Worm (Caenorhabditis elegans) whole organism, L1 larva: ENCODE measurements around the gene flp-12.

Experiments used
- C34B4.2 ChIP-seq: sonication (generic microtip); optimal IDR thresholded peaks from 2 replicates; lab custom pipeline; 2017; ENCODE audit warnings: mild to moderate bottlenecking, missing genetic modification characterization, missing compliant biosample characterization
- Y116A8C.19 ChIP-seq: sonication (generic microtip); optimal IDR thresholded peaks from 2 replicates; lab custom pipeline; 2016; ENCODE audit warnings: missing compliant biosample characterization, missing genetic modification characterization, borderline replicate concordance
- aha-1 ChIP-seq: fragments of 150-350 bp; optimal IDR thresholded peaks from 2 replicates; lab custom pipeline; 2014; ENCODE audit warnings: missing biosample characterization, missing genetic modification characterization
- alr-1 ChIP-seq: fragments of 200-800 bp; sonication (Bioruptor generic); optimal IDR thresholded peaks from 2 replicates; lab custom pipeline; 2018; ENCODE audit warnings: borderline replicate concordance, mild to moderate bottlenecking, missing genetic modification characterization, missing compliant biosample characterization
- aly-2 ChIP-seq: fragments of 150-350 bp; optimal IDR thresholded peaks from 2 replicates; lab custom pipeline; 2014; ENCODE audit warnings: missing biosample characterization, missing genetic modification characterization
- ama-1 ChIP-seq: fragments of 150-350 bp; optimal IDR thresholded peaks from 2 replicates; lab custom pipeline; 2014
- blmp-1 ChIP-seq: fragments of 150-350 bp; optimal IDR thresholded peaks from 2 replicates; lab custom pipeline; 2014; ENCODE audit warnings: missing biosample characterization, missing genetic modification characterization
- ceh-63 ChIP-seq: fragments of 200-800 bp; sonication (Bioruptor generic); optimal IDR thresholded peaks from 2 replicates; lab custom pipeline; 2018; ENCODE audit warnings: mild to moderate bottlenecking, missing genetic modification characterization, missing compliant biosample characterization
- ceh-8 ChIP-seq: fragments of 200-800 bp; sonication (Bioruptor generic); optimal IDR thresholded peaks from 2 replicates; lab custom pipeline; 2018; ENCODE audit warnings: mild to moderate bottlenecking, missing genetic modification characterization, moderate library complexity, missing compliant biosample characterization
- ceh-82 ChIP-seq, 3 experiments: fragments of 150-350 bp in 1 of 3; sonication (generic microtip) in 2 of 3; optimal IDR thresholded peaks; 2 replicates each; lab custom pipeline; 2014 to 2017; ENCODE audit warnings: missing biosample characterization in 3 of 3, missing genetic modification characterization in 3 of 3
- ceh-90 ChIP-seq: sonication (generic microtip); optimal IDR thresholded peaks from 2 replicates; lab custom pipeline; 2016; ENCODE audit warnings: missing genetic modification characterization, missing compliant biosample characterization
- ces-1 ChIP-seq: fragments of 150-350 bp; optimal IDR thresholded peaks from 2 replicates; lab custom pipeline; 2014; ENCODE audit warnings: missing biosample characterization, missing genetic modification reagents, missing genetic modification characterization
- dsc-1 ChIP-seq: sonication (generic microtip); optimal IDR thresholded peaks from 2 replicates; lab custom pipeline; 2016; ENCODE audit warnings: mild to moderate bottlenecking, missing genetic modification characterization, missing compliant biosample characterization
- efl-1 ChIP-seq, 4 experiments: fragments of 150-350 bp; optimal IDR thresholded peaks in 3 of 4; peaks in 1 of 4; 1 replicate in 1 of 4; 2 replicates in 3 of 4; lab custom pipeline; 2014; ENCODE audit warnings: missing biosample characterization in 2 of 4, missing genetic modification characterization in 2 of 4, missing genetic modification reagents in 2 of 4
- egl-13 ChIP-seq: sonication (generic microtip); optimal IDR thresholded peaks from 2 replicates; lab custom pipeline; 2016; ENCODE audit warnings: missing genotype, missing genetic modification reagents, missing genetic modification characterization, missing compliant biosample characterization
- egl-27 ChIP-seq, 2 experiments: fragments of 150-350 bp in 1 of 2; sonication (generic microtip); optimal IDR thresholded peaks; 3 replicates each; lab custom pipeline; 2017 to 2018; ENCODE audit warnings: missing biosample characterization in 2 of 2, missing genetic modification characterization in 2 of 2, missing genetic modification reagents in 2 of 2
- elt-3 ChIP-seq, 6 experiments: fragments of 150-350 bp in 1 of 6; sonication (generic microtip); optimal IDR thresholded peaks; 2 replicates each; lab custom pipeline; 2017 to 2018; ENCODE audit warnings: missing biosample characterization in 6 of 6, missing genetic modification characterization in 6 of 6, inconsistent platforms in 1 of 6
- fkh-8 ChIP-seq: sonication (generic microtip); optimal IDR thresholded peaks from 2 replicates; lab custom pipeline; 2016; ENCODE audit warnings: mild to moderate bottlenecking, missing genetic modification characterization, missing compliant biosample characterization
- fos-1 ChIP-seq: fragments of 150-350 bp; optimal IDR thresholded peaks from 2 replicates; lab custom pipeline; 2014; ENCODE audit warnings: missing biosample characterization, missing genetic modification characterization
- grh-1 ChIP-seq: fragments of 200-800 bp; sonication (Bioruptor generic); IDR thresholded peaks from 2 replicates; pipeline ENCODE4 v1.3.6; 2022; ENCODE audit warnings: missing genetic modification reagents, missing genetic modification characterization, missing compliant biosample characterization
- hlh-4 ChIP-seq: sonication (generic microtip); optimal IDR thresholded peaks from 2 replicates; lab custom pipeline; 2016; ENCODE audit warnings: mild to moderate bottlenecking, missing genetic modification characterization, missing compliant biosample characterization
- jun-1 ChIP-seq: fragments of 150-350 bp; optimal IDR thresholded peaks from 2 replicates; lab custom pipeline; 2014; ENCODE audit warnings: missing biosample characterization, missing genetic modification reagents, missing genetic modification characterization
- lin-14 ChIP-seq: fragments of 200-800 bp; sonication (Bioruptor generic); optimal IDR thresholded peaks from 2 replicates; lab custom pipeline; 2018; ENCODE audit warnings: mild to moderate bottlenecking, missing genetic modification characterization, moderate library complexity, missing compliant biosample characterization
- lin-15B ChIP-seq: fragments of 150-350 bp; sonication (generic microtip); optimal IDR thresholded peaks from 3 replicates; lab custom pipeline; 2014; ENCODE audit warnings: missing biosample characterization, missing genetic modification characterization
- lin-35 ChIP-seq, 2 experiments: fragments of 150-350 bp; optimal IDR thresholded peaks; 2 replicates each; lab custom pipeline; 2014; ENCODE audit warnings: missing biosample characterization in 2 of 2, missing genetic modification characterization in 2 of 2, missing genetic modification reagents in 2 of 2
- lin-39 ChIP-seq: fragments of 150-350 bp; optimal IDR thresholded peaks from 2 replicates; lab custom pipeline; 2014; ENCODE audit warnings: missing biosample characterization, missing genetic modification reagents, missing genetic modification characterization
- lsy-2 ChIP-seq, 2 experiments: fragments of 150-350 bp; optimal IDR thresholded peaks; 2 replicates each; lab custom pipeline; 2014; ENCODE audit warnings: missing biosample characterization in 2 of 2, missing genetic modification characterization in 2 of 2
- mab-9 ChIP-seq: fragments of 200-800 bp; sonication (Bioruptor generic); IDR thresholded peaks from 2 replicates; pipeline ENCODE4 v1.3.6; 2022; ENCODE audit warnings: missing genetic modification reagents, missing genetic modification characterization, missing compliant biosample characterization
- mdl-1 ChIP-seq, 2 experiments: fragments of 150-350 bp; optimal IDR thresholded peaks; 2 replicates each; lab custom pipeline; 2014 to 2017; ENCODE audit warnings: missing biosample characterization in 2 of 2, missing genetic modification characterization in 2 of 2, inconsistent platforms in 1 of 2
- mef-2 ChIP-seq: fragments of 150-350 bp; optimal IDR thresholded peaks from 2 replicates; lab custom pipeline; 2014; ENCODE audit warnings: missing biosample characterization, missing genetic modification characterization
- nhr-11 ChIP-seq: fragments of 150-350 bp; optimal IDR thresholded peaks from 2 replicates; lab custom pipeline; 2014; ENCODE audit warnings: missing biosample characterization, missing genetic modification characterization
- nhr-19 ChIP-seq: fragments of 200-800 bp; sonication (Bioruptor generic); conservative IDR thresholded peaks from 2 replicates; pipeline ENCODE4 v1.3.6; 2022; ENCODE audit warnings: missing genetic modification characterization, missing compliant biosample characterization
- nhr-28 ChIP-seq: fragments of 150-350 bp; optimal IDR thresholded peaks from 2 replicates; lab custom pipeline; 2014; ENCODE audit warnings: missing biosample characterization, missing genetic modification characterization
- nhr-47 ChIP-seq: sonication (generic microtip); optimal IDR thresholded peaks from 2 replicates; lab custom pipeline; 2016; ENCODE audit warnings: mild to moderate bottlenecking, missing genetic modification characterization, moderate library complexity, missing compliant biosample characterization
- nhr-76 ChIP-seq: sonication (generic microtip); optimal IDR thresholded peaks from 2 replicates; lab custom pipeline; 2017; ENCODE audit warnings: missing biosample characterization, missing genetic modification characterization
- nhr-77 ChIP-seq: fragments of 150-350 bp; optimal IDR thresholded peaks from 2 replicates; lab custom pipeline; 2014; ENCODE audit warnings: missing biosample characterization, missing genetic modification characterization
- nhr-84 ChIP-seq: sonication (generic microtip); optimal IDR thresholded peaks from 2 replicates; lab custom pipeline; 2017; ENCODE audit warnings: missing biosample characterization, missing genetic modification characterization
- nhr-90 ChIP-seq: sonication (generic microtip); optimal IDR thresholded peaks from 2 replicates; lab custom pipeline; 2016; ENCODE audit warnings: mild to moderate bottlenecking, missing genetic modification characterization, missing compliant biosample characterization; ENCODE audit not compliant: poor library complexity
- pag-3 ChIP-seq: sonication (generic microtip); optimal IDR thresholded peaks from 2 replicates; lab custom pipeline; 2017; ENCODE audit warnings: missing genetic modification characterization, mild to moderate bottlenecking, missing compliant biosample characterization, antibody characterized with exemption, borderline replicate concordance; ENCODE audit not compliant: insufficient read depth
- pqm-1 ChIP-seq: sonication (generic microtip); optimal IDR thresholded peaks from 3 replicates; lab custom pipeline; 2017; ENCODE audit warnings: missing biosample characterization, missing genetic modification characterization
- skn-1 ChIP-seq: fragments of 150-350 bp; optimal IDR thresholded peaks from 2 replicates; lab custom pipeline; 2014; ENCODE audit warnings: missing biosample characterization, missing genetic modification characterization
- snu-23 ChIP-seq: sonication (generic microtip); optimal IDR thresholded peaks from 2 replicates; lab custom pipeline; 2016; ENCODE audit warnings: missing genetic modification characterization, missing compliant biosample characterization
- sox-4 ChIP-seq: sonication (generic microtip); optimal IDR thresholded peaks from 2 replicates; lab custom pipeline; 2016; ENCODE audit warnings: missing genetic modification characterization, missing compliant biosample characterization
- sup-37 ChIP-seq: fragments of 200-800 bp; sonication (Bioruptor generic); optimal IDR thresholded peaks from 2 replicates; lab custom pipeline; 2018; ENCODE audit warnings: mild to moderate bottlenecking, missing genetic modification characterization, missing compliant biosample characterization
- swsn-7 ChIP-seq: sonication (generic microtip); optimal IDR thresholded peaks from 2 replicates; lab custom pipeline; 2016; ENCODE audit warnings: missing genetic modification characterization, missing compliant biosample characterization
- unc-30 ChIP-seq: sonication (generic microtip); optimal IDR thresholded peaks from 2 replicates; lab custom pipeline; 2017; ENCODE audit warnings: missing biosample characterization, missing genetic modification characterization
- unc-86 ChIP-seq: sonication (generic microtip); optimal IDR thresholded peaks from 2 replicates; lab custom pipeline; 2016; ENCODE audit warnings: missing genetic modification characterization, missing compliant biosample characterization
- vab-15 ChIP-seq: sonication (generic microtip); optimal IDR thresholded peaks from 2 replicates; lab custom pipeline; 2017; ENCODE audit warnings: missing genotype, mild to moderate bottlenecking, missing genetic modification characterization, missing compliant biosample characterization
- zag-1 ChIP-seq: fragments of 150-350 bp; optimal IDR thresholded peaks from 2 replicates; lab custom pipeline; 2014; ENCODE audit warnings: missing biosample characterization, missing genetic modification characterization
- zip-4 ChIP-seq: fragments of 200-800 bp; sonication (Bioruptor generic); optimal IDR thresholded peaks from 2 replicates; lab custom pipeline; 2018; ENCODE audit warnings: mild to moderate bottlenecking, missing genetic modification characterization, moderate library complexity, missing compliant biosample characterization
- ztf-11 ChIP-seq, 2 experiments: sonication (generic microtip); optimal IDR thresholded peaks; 2 replicates each; lab custom pipeline; 2016 to 2017; ENCODE audit warnings: missing genetic modification characterization in 2 of 2, missing biosample characterization in 1 of 2, missing compliant biosample characterization in 1 of 2
- ztf-4 ChIP-seq: fragments of 150-350 bp; optimal IDR thresholded peaks from 2 replicates; lab custom pipeline; 2014; ENCODE audit warnings: missing biosample characterization, missing genetic modification characterization

flp-12 gene

ce11 chrX:4549853-4550596 lies 42.1 kb downstream of the flp-12 start, which contains the start of gene C07A12.18:
C07A12.18 (minus strand) TSS chrX:4549903.
- no peak for TF ChIP-seq zag-1 (tag; lab: Kevin White, UChicago)
- no peak for TF ChIP-seq sox-4
- TF ChIP-seq efl-1 (optimal IDR thresholded peaks at IDR 0.05; lab: Kevin White, UChicago), result no peak
- TF ChIP-seq efl-1 (GFP tag; optimal IDR thresholded peaks at IDR 0.05 in 1 of 2; lab: Kevin White, UChicago), result peak in 1 of 2 experiments; percentile 88
- TF ChIP-seq ztf-4 (tag; lab: Kevin White, UChicago), result no peak
- TF ChIP-seq ces-1, result no peak
- TF ChIP-seq aly-2 (tag; lab: Kevin White, UChicago), result no peak
- TF ChIP-seq nhr-11 (tag; lab: Kevin White, UChicago), result no peak
- TF ChIP-seq ztf-11 (tag; optimal IDR thresholded peaks at IDR 0.05; lab: Kevin White, UChicago), result no peak
- TF ChIP-seq swsn-7 (tag; lab: Kevin White, UChicago), result no peak
- no peak for TF ChIP-seq ceh-82 (tag; optimal IDR thresholded peaks at IDR 0.05; lab: Kevin White, UChicago)
- peak; percentile 41 for TF ChIP-seq blmp-1 (tag; lab: Kevin White, UChicago)
- TF ChIP-seq ceh-8, result no peak
- no peak for TF ChIP-seq lin-39 (tag; lab: Kevin White, UChicago)
- TF ChIP-seq nhr-90, result no peak
- TF ChIP-seq unc-86 (tag; lab: Kevin White, UChicago), result no peak
- peak; percentile 67 for TF ChIP-seq grh-1 (GFP tag; lab: Robert Waterston, UW)
- TF ChIP-seq nhr-84 (tag; lab: Kevin White, UChicago), result no peak
- peak in 1 of 2 experiments; percentile 26 for TF ChIP-seq mdl-1 (tag; optimal IDR thresholded peaks at IDR 0.05; lab: Kevin White, UChicago)
- peak; percentile 7 for TF ChIP-seq skn-1
- no peak for TF ChIP-seq zip-4
- TF ChIP-seq vab-15 (tag; lab: Kevin White, UChicago), result no peak
- no peak for TF ChIP-seq unc-30 (tag; lab: Kevin White, UChicago)
- no peak for TF ChIP-seq mef-2 (tag; lab: Kevin White, UChicago)
- no peak for TF ChIP-seq aha-1 (tag; lab: Kevin White, UChicago)
- no peak for TF ChIP-seq alr-1 (tag; lab: Kevin White, UChicago)
- TF ChIP-seq elt-3 (tag; optimal IDR thresholded peaks at IDR 0.05; lab: Kevin White, UChicago), result peak in 1 of 6 experiments; percentile 28
- no peak for TF ChIP-seq Y116A8C.19 (tag; lab: Kevin White, UChicago)
- TF ChIP-seq pag-3 (tag; lab: Kevin White, UChicago), result no peak
- peak in 1 of 2 experiments; percentile 23 for TF ChIP-seq lin-35 (GFP tag; optimal IDR thresholded peaks at IDR 0.05; lab: Kevin White, UChicago)
- TF ChIP-seq lsy-2 (tag; optimal IDR thresholded peaks at IDR 0.05; lab: Kevin White, UChicago), result no peak
- TF ChIP-seq nhr-76 (tag; lab: Kevin White, UChicago), result no peak
- TF ChIP-seq nhr-19 (GFP tag; lab: Robert Waterston, UW), result no peak
- TF ChIP-seq jun-1, result no peak
- no peak for TF ChIP-seq C34B4.2 (tag; lab: Kevin White, UChicago)
- no peak for TF ChIP-seq hlh-4 (tag; lab: Kevin White, UChicago)
- TF ChIP-seq snu-23 (GFP tag; lab: Kevin White, UChicago), result peak; percentile 17
- TF ChIP-seq ceh-63 (GFP tag; lab: Kevin White, UChicago), result no peak
- TF ChIP-seq dsc-1, result no peak
- no peak for TF ChIP-seq sup-37
- TF ChIP-seq mab-9, result no peak
- no peak for TF ChIP-seq nhr-47 (tag; lab: Kevin White, UChicago)
- no peak for TF ChIP-seq ama-1 (lab: Kevin White, UChicago)
- TF ChIP-seq pqm-1 (tag; lab: Kevin White, UChicago), result no peak
- no peak for TF ChIP-seq ceh-90
- TF ChIP-seq egl-13, result no peak
- no peak for TF ChIP-seq lin-15B (tag; lab: Kevin White, UChicago)
- TF ChIP-seq fkh-8 (tag; lab: Kevin White, UChicago), result no peak
- TF ChIP-seq lin-14 (GFP tag; lab: Kevin White, UChicago), result peak; percentile 68
- no peak for TF ChIP-seq egl-27 (tag; optimal IDR thresholded peaks at IDR 0.05; lab: Kevin White, UChicago)
- no peak for TF ChIP-seq nhr-28
- TF ChIP-seq nhr-77, result no peak
- TF ChIP-seq fos-1 (tag; lab: Kevin White, UChicago), result no peak
